Worm (Caenorhabditis elegans): ENCODE data around the gene ben-1.

DNA sequence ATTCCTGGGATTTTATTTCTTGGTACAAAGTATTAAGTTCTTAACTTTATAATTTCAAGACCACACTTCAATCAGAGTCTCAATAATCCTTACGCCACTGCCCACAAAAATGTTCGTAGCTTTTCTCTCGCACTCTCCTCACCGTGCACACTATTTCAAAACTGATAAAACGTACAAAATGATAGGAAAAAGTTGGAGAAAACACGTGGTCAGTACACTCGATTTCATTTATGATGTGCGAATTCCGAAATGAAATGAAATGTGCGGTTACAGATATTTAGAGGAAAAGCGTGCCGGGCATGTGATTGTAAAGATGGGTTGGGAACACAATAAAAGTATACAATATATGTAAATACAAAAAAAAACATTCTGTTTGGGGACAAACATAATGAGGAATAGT lies 21.0 kb downstream of the ben-1 start:
- TF ChIP-seq nhr-11 (tag; optimal IDR thresholded peaks at IDR 0.05) (no peak), skn-1 (tag; optimal IDR thresholded peaks at IDR 0.05) (no peak), egl-27 (tag; optimal IDR thresholded peaks at IDR 0.05) (no peak), nfya-1 (tag; optimal IDR thresholded peaks at IDR 0.05; ENCODE audit: insufficient read depth) (no peak), pha-4 (tag; optimal IDR thresholded peaks at IDR 0.05) (peak; percentile 51), ama-1 (optimal IDR thresholded peaks at IDR 0.05) (no peak), nhr-23 (tag; optimal IDR thresholded peaks at IDR 0.05) (no peak), lin-15B (tag; optimal IDR thresholded peaks at IDR 0.05) (no peak), ceh-82 (tag; optimal IDR thresholded peaks at IDR 0.05) (no peak), nhr-28 (tag; optimal IDR thresholded peaks at IDR 0.05) (no peak), nhr-12 (tag; optimal IDR thresholded peaks at IDR 0.05) (no peak), ztf-4 (tag; optimal IDR thresholded peaks at IDR 0.05) (no peak)

All from whole organism, L3 larva.